Fruit fly (Drosophila melanogaster): ENCODE results near the gene wdb.

dm6 chr3R:27570692-27571091 is 11.3 kb downstream of the wdb start:
- TF ChIP-seq CG8159 (tag; optimal IDR thresholded peaks at IDR 0.05), result no peak
- no peak for TF ChIP-seq gl (tag; optimal IDR thresholded peaks at IDR 0.05)
- no peak for TF ChIP-seq Pif1A (GFP tag; optimal IDR thresholded peaks at IDR 0.05)
- TF ChIP-seq CG15710 (tag; optimal IDR thresholded peaks at IDR 0.05), result no peak
- TF ChIP-seq Ets98B (GFP tag; IDR thresholded peaks at IDR 0.05), result no peak
- TF ChIP-seq CG34367 (tag; optimal IDR thresholded peaks at IDR 0.05), result no peak
- TF ChIP-seq CG13204 (GFP tag; optimal IDR thresholded peaks at IDR 0.05), result no peak
- no peak for TF ChIP-seq EcR (GFP tag; optimal IDR thresholded peaks at IDR 0.05)

All from whole organism, pupa.